Fruit fly (Drosophila melanogaster) whole organism, prepupa: ENCODE data around the gene CG1578.
A peak's percentile ranks its signal among the peaks of the same experiment; 100 is the strongest.

ENCODE experiments used
- Blimp-1 ChIP-seq: fragments of 200-800 bp; sonication (Bioruptor generic); optimal IDR thresholded peaks from 3 replicates; lab custom pipeline; 2017; ENCODE audit warnings: missing biosample characterization, missing genetic modification characterization, mild to moderate bottlenecking, moderate library complexity, missing genetic modification reagents
- CG10631 ChIP-seq: fragments of 200-800 bp; sonication (Bioruptor generic); optimal IDR thresholded peaks from 2 replicates; lab custom pipeline; 2016; ENCODE audit warnings: missing biosample characterization, missing genetic modification characterization
- CG10669 ChIP-seq: fragments of 200-800 bp; sonication (Bioruptor generic); optimal IDR thresholded peaks from 3 replicates; lab custom pipeline; 2018; ENCODE audit warnings: missing biosample characterization, mild to moderate bottlenecking, missing genetic modification characterization, moderate library complexity
- CG11294 ChIP-seq: fragments of 200-800 bp; sonication (Bioruptor generic); IDR thresholded peaks from 2 replicates; pipeline ENCODE4 v1.3.6; 2022; ENCODE audit warnings: missing biosample characterization, missing genetic modification characterization
- CG11762 ChIP-seq: fragments of 200-800 bp; sonication (Bioruptor generic); optimal IDR thresholded peaks from 3 replicates; lab custom pipeline; 2016; ENCODE audit warnings: missing biosample characterization, missing genetic modification characterization; ENCODE audit not compliant: insufficient read depth
- CG11902 ChIP-seq: fragments of 200-800 bp; sonication (Bioruptor generic); optimal IDR thresholded peaks from 3 replicates; lab custom pipeline; 2016; ENCODE audit warnings: missing biosample characterization, missing genetic modification characterization
- CG15336 ChIP-seq: fragments of 200-800 bp; sonication (Bioruptor generic); IDR thresholded peaks from 2 replicates; pipeline ENCODE4 v1.3.6; 2022; ENCODE audit warnings: missing biosample characterization, missing genetic modification characterization
- CG16779 ChIP-seq: fragments of 200-800 bp; sonication (Bioruptor generic); optimal IDR thresholded peaks from 3 replicates; lab custom pipeline; 2017; ENCODE audit warnings: missing biosample characterization, mild to moderate bottlenecking, missing genetic modification characterization
- CG3032 ChIP-seq: fragments of 200-800 bp; optimal IDR thresholded peaks from 2 replicates; lab custom pipeline; 2019; ENCODE audit warnings: missing biosample characterization, mild to moderate bottlenecking, missing genetic modification characterization, moderate library complexity
- CG31627 ChIP-seq: fragments of 200-800 bp; sonication (Bioruptor generic); optimal IDR thresholded peaks from 3 replicates; lab custom pipeline; 2016; ENCODE audit warnings: missing biosample characterization, missing genetic modification characterization
- CG32006 ChIP-seq: fragments of 200-800 bp; sonication (Bioruptor generic); optimal IDR thresholded peaks from 3 replicates; lab custom pipeline; 2017; ENCODE audit warnings: missing biosample characterization, mild to moderate bottlenecking, missing genetic modification characterization
- CG34406 ChIP-seq: fragments of 200-800 bp; sonication (Bioruptor generic); optimal IDR thresholded peaks from 3 replicates; lab custom pipeline; 2016; ENCODE audit warnings: missing biosample characterization, missing genetic modification characterization
- CG3919 ChIP-seq: fragments of 200-800 bp; sonication (Bioruptor generic); optimal IDR thresholded peaks from 3 replicates; lab custom pipeline; 2016; ENCODE audit warnings: missing biosample characterization, missing genetic modification characterization
- CG4318 ChIP-seq: fragments of 200-800 bp; sonication (Bioruptor generic); optimal IDR thresholded peaks from 3 replicates; lab custom pipeline; 2017; ENCODE audit warnings: missing biosample characterization, mild to moderate bottlenecking, missing genetic modification characterization
- CG6163 ChIP-seq: fragments of 200-800 bp; sonication (Bioruptor generic); IDR thresholded peaks from 3 replicates; pipeline ENCODE4 v1.3.6; 2022; ENCODE audit warnings: missing biosample characterization, missing genetic modification characterization
- CG6792 ChIP-seq: fragments of 200-800 bp; sonication (Bioruptor generic); optimal IDR thresholded peaks from 3 replicates; lab custom pipeline; 2016; ENCODE audit warnings: missing biosample characterization, missing genetic modification characterization
- CG6808 ChIP-seq: fragments of 200-800 bp; sonication (Bioruptor generic); optimal IDR thresholded peaks from 3 replicates; lab custom pipeline; 2017; ENCODE audit warnings: missing biosample characterization, missing genetic modification characterization, mild to moderate bottlenecking, moderate library complexity, missing genetic modification reagents
- CG8119 ChIP-seq: fragments of 200-800 bp; sonication (Bioruptor generic); IDR thresholded peaks from 3 replicates; pipeline ENCODE4 v1.3.6; 2022; ENCODE audit warnings: missing biosample characterization, missing genetic modification characterization
- CG8319 ChIP-seq: fragments of 200-800 bp; sonication (Bioruptor generic); optimal IDR thresholded peaks from 3 replicates; lab custom pipeline; 2016; ENCODE audit warnings: missing biosample characterization, missing genetic modification characterization
- CG8632 ChIP-seq: fragments of 200-800 bp; sonication (Bioruptor generic); optimal IDR thresholded peaks from 3 replicates; lab custom pipeline; 2016; ENCODE audit warnings: missing biosample characterization, missing genetic modification characterization
- CG9139 ChIP-seq: fragments of 200-800 bp; sonication (Bioruptor generic); optimal IDR thresholded peaks from 3 replicates; lab custom pipeline; 2017; ENCODE audit warnings: missing biosample characterization, mild to moderate bottlenecking, missing genetic modification characterization
- Eip75B ChIP-seq: fragments of 200-800 bp; sonication (Bioruptor generic); optimal IDR thresholded peaks from 3 replicates; lab custom pipeline; 2016; ENCODE audit warnings: missing biosample characterization, missing genetic modification characterization
- Eip78C ChIP-seq: fragments of 200-800 bp; sonication (Bioruptor generic); peaks from one replicate; lab custom pipeline; 2016; ENCODE audit warnings: missing biosample characterization, missing genetic modification characterization
- Eip93F ChIP-seq: fragments of 200-800 bp; sonication (Bioruptor generic); optimal IDR thresholded peaks from 2 replicates; lab custom pipeline; 2016; ENCODE audit warnings: missing biosample characterization, mild to moderate bottlenecking, missing genetic modification characterization
- Ets21C ChIP-seq: fragments of 200-800 bp; sonication (Bioruptor generic); optimal IDR thresholded peaks from 3 replicates; lab custom pipeline; 2016; ENCODE audit warnings: missing biosample characterization, missing genetic modification characterization
- Ets96B ChIP-seq: fragments of 200-800 bp; optimal IDR thresholded peaks from 2 replicates; lab custom pipeline; 2019; ENCODE audit warnings: missing biosample characterization, mild to moderate bottlenecking, missing genetic modification characterization, moderate library complexity
- Gug ChIP-seq: fragments of 200-800 bp; sonication (Bioruptor generic); IDR thresholded peaks from 2 replicates; pipeline ENCODE4 v1.3.6; 2022; ENCODE audit warnings: missing biosample characterization, missing genetic modification characterization
- Hr39 ChIP-seq: fragments of 200-800 bp; sonication (Bioruptor generic); optimal IDR thresholded peaks from 2 replicates; lab custom pipeline; 2016; ENCODE audit warnings: missing biosample characterization, missing genetic modification characterization
- Lpt ChIP-seq: fragments of 200-800 bp; sonication (Bioruptor generic); optimal IDR thresholded peaks from 3 replicates; lab custom pipeline; 2016; ENCODE audit warnings: missing biosample characterization, missing genetic modification characterization
- OdsH ChIP-seq: fragments of 200-800 bp; sonication (Bioruptor generic); optimal IDR thresholded peaks from 3 replicates; lab custom pipeline; 2016; ENCODE audit warnings: missing biosample characterization, missing genetic modification characterization
- Smox ChIP-seq: fragments of 200-800 bp; sonication (Bioruptor generic); optimal IDR thresholded peaks from 3 replicates; lab custom pipeline; 2016; ENCODE audit warnings: missing biosample characterization, missing genetic modification characterization
- Sox102F ChIP-seq: fragments of 200-800 bp; sonication (Bioruptor generic); optimal IDR thresholded peaks from 2 replicates; lab custom pipeline; 2016; ENCODE audit warnings: missing biosample characterization, mild to moderate bottlenecking, missing genetic modification characterization
- Sox14 ChIP-seq: fragments of 200-800 bp; sonication (Bioruptor generic); optimal IDR thresholded peaks from 3 replicates; lab custom pipeline; 2016; ENCODE audit warnings: missing biosample characterization, missing genetic modification characterization
- achi ChIP-seq: fragments of 200-800 bp; sonication (Bioruptor generic); optimal IDR thresholded peaks from 3 replicates; lab custom pipeline; 2016; ENCODE audit warnings: missing biosample characterization, missing genetic modification characterization
- acj6 ChIP-seq: fragments of 200-800 bp; sonication (Bioruptor generic); optimal IDR thresholded peaks from 3 replicates; lab custom pipeline; 2016; ENCODE audit warnings: missing biosample characterization, missing genetic modification characterization
- cyc ChIP-seq: fragments of 200-800 bp; sonication (Bioruptor generic); optimal IDR thresholded peaks from 3 replicates; lab custom pipeline; 2016; ENCODE audit warnings: missing biosample characterization, missing genetic modification characterization
- dac ChIP-seq: fragments of 200-800 bp; sonication (Bioruptor generic); optimal IDR thresholded peaks from 2 replicates; lab custom pipeline; 2017; ENCODE audit warnings: missing biosample characterization, mild to moderate bottlenecking, missing genetic modification characterization
- esn ChIP-seq: fragments of 200-800 bp; sonication (Bioruptor generic); optimal IDR thresholded peaks from 2 replicates; lab custom pipeline; 2016; ENCODE audit warnings: missing biosample characterization, mild to moderate bottlenecking, missing genetic modification characterization, moderate library complexity
- fd59A ChIP-seq: fragments of 200-800 bp; sonication (Bioruptor generic); optimal IDR thresholded peaks from 2 replicates; lab custom pipeline; 2017; ENCODE audit warnings: missing biosample characterization, mild to moderate bottlenecking, missing genetic modification characterization, missing genetic modification reagents
- fd85E ChIP-seq: fragments of 200-800 bp; sonication (Bioruptor generic); optimal IDR thresholded peaks from 3 replicates; lab custom pipeline; 2016; ENCODE audit warnings: missing biosample characterization, missing genetic modification characterization
- fkh ChIP-seq: fragments of 200-800 bp; sonication (Bioruptor generic); optimal IDR thresholded peaks from 3 replicates; lab custom pipeline; 2017; ENCODE audit warnings: missing biosample characterization, mild to moderate bottlenecking, missing genetic modification characterization, moderate library complexity
- net ChIP-seq: fragments of 200-800 bp; sonication (Bioruptor generic); optimal IDR thresholded peaks from 3 replicates; lab custom pipeline; 2016; ENCODE audit warnings: missing biosample characterization, missing genetic modification characterization
- pdm3 ChIP-seq: fragments of 200-800 bp; sonication (Bioruptor generic); optimal IDR thresholded peaks from 3 replicates; lab custom pipeline; 2016; ENCODE audit warnings: missing biosample characterization, missing genetic modification characterization
- salr ChIP-seq, 2 experiments: fragments of 200-800 bp; sonication (Bioruptor generic); optimal IDR thresholded peaks; 3 replicates each; lab custom pipeline; 2016 to 2018; ENCODE audit warnings: missing biosample characterization in 2 of 2, missing genetic modification characterization in 2 of 2, mild to moderate bottlenecking in 1 of 2
- spab ChIP-seq: fragments of 200-800 bp; sonication (Bioruptor generic); optimal IDR thresholded peaks from 2 replicates; lab custom pipeline; 2017; ENCODE audit warnings: missing biosample characterization, mild to moderate bottlenecking, missing genetic modification characterization, missing genetic modification reagents
- ss ChIP-seq, 2 experiments: fragments of 200-800 bp; sonication (Bioruptor generic); optimal IDR thresholded peaks; 2 replicates in 1 of 2; 3 replicates in 1 of 2; lab custom pipeline; 2017 to 2018; ENCODE audit warnings: mild to moderate bottlenecking in 2 of 2, missing biosample characterization in 2 of 2, missing genetic modification characterization in 2 of 2, moderate library complexity in 1 of 2
- svp ChIP-seq: fragments of 200-800 bp; sonication (Bioruptor generic); peaks from one replicate; lab custom pipeline; 2016; ENCODE audit warnings: missing biosample characterization, missing genetic modification characterization
- topi ChIP-seq: fragments of 200-800 bp; sonication (Bioruptor generic); optimal IDR thresholded peaks from 3 replicates; lab custom pipeline; 2016; ENCODE audit warnings: missing biosample characterization, missing genetic modification characterization

CG1578 gene

DNA sequence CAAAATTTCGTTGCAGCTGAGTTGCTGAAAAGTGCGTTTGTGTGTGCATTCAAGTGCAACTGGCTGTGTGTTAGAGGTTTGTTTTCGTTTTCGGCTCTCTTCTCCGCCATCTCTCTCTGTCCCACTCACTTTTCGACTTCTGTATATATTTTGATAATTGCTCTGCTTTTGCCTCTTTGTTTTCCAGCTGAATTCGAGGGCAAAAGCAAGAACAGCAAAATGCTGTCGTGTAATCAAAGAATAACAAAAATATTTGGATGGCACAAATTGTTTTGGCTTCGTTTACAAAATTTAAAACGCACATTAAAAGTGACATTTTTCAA lies 2.4 kb upstream of the CG1578 start:
- no peak for TF ChIP-seq Eip78C (GFP tag; lab: Kevin White, UChicago)
- TF ChIP-seq CG8119 (GFP tag; lab: Robert Waterston, UW), result no peak
- TF ChIP-seq Smox (GFP tag; lab: Kevin White, UChicago), result no peak
- TF ChIP-seq svp (GFP tag; lab: Kevin White, UChicago), result no peak
- no peak for TF ChIP-seq ss (GFP tag; optimal IDR thresholded peaks at IDR 0.05; lab: Kevin White, UChicago)

DNA sequence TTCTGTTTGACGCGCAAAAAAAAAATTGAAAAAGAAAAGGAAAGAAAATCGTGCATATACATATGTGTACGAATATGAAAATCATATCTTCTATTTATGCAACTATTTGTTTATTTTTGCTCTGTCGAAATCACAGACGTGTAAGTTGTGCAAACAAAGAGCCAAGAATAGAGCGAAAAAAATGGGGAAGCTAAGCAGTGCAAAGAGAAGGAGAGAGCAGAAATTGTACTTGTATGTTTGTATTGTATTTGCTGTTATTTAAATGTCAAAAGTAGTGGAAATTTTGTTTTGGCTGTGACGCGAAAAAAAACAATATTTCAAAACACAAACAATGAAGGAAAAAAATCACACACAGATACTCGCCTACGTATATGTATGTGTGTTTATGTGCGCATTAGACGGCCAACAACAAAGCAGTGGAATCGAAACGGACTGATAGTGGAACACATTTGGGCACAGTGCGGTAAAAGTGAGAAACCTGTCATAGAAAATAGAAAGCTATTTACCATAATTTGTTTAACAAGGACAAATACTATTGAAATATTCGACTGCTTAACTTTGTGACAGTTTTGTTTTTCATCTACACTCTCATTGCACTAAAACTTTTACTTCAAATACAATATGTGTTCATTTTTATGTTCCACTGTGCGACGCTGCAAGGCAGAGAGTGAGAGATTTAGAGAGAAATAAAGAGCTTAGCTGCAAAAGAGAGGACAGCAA lies 1.9 kb upstream of the CG1578 start:
- peak; percentile 68 for TF ChIP-seq fkh (GFP tag; lab: Kevin White, UChicago)
- peak; percentile 87 for TF ChIP-seq cyc
- peak; percentile 87 for TF ChIP-seq CG16779 (tag; lab: Kevin White, UChicago)
- TF ChIP-seq Eip75B, result peak; percentile 94
- peak; percentile 96 for TF ChIP-seq CG6163 (GFP tag; lab: Robert Waterston, UW)
- peak; percentile 93 for TF ChIP-seq acj6 (GFP tag; lab: Kevin White, UChicago)
- TF ChIP-seq net (GFP tag; lab: Kevin White, UChicago), result peak; percentile 95
- peak; percentile 98 for TF ChIP-seq CG8119 (GFP tag; lab: Robert Waterston, UW)
- TF ChIP-seq CG3032 (tag; lab: Kevin White, UChicago), result peak; percentile 82
- peak; percentile 83 for TF ChIP-seq fd59A (GFP tag; lab: Kevin White, UChicago)
- peak; percentile 96 for TF ChIP-seq Sox14
- peak; percentile 66 for TF ChIP-seq fd85E (GFP tag; lab: Kevin White, UChicago)
- TF ChIP-seq Sox102F (GFP tag; lab: Kevin White, UChicago), result peak; percentile 94
- TF ChIP-seq OdsH (GFP tag; lab: Kevin White, UChicago), result peak; percentile 95
- peak; percentile 84 for TF ChIP-seq CG8319 (GFP tag; lab: Kevin White, UChicago)
- TF ChIP-seq Eip93F (GFP tag; lab: Kevin White, UChicago), result peak; percentile 60
- TF ChIP-seq CG15336 (GFP tag; lab: Robert Waterston, UW), result peak; percentile 99
- TF ChIP-seq CG3919 (GFP tag; lab: Kevin White, UChicago), result peak; percentile 93
- peak; percentile 95 for TF ChIP-seq CG4318 (GFP tag; lab: Kevin White, UChicago)
- peak; percentile 89 for TF ChIP-seq CG31627 (GFP tag; lab: Kevin White, UChicago)
- peak; percentile 96 for TF ChIP-seq svp (GFP tag; lab: Kevin White, UChicago)
- peak; percentile 95 for TF ChIP-seq Gug (GFP tag; lab: Robert Waterston, UW)
- TF ChIP-seq CG34406 (GFP tag; lab: Kevin White, UChicago), result peak; percentile 90
- TF ChIP-seq salr (GFP tag; optimal IDR thresholded peaks at IDR 0.05; lab: Kevin White, UChicago), result peak; percentile 67 to 91
- TF ChIP-seq esn (GFP tag; lab: Kevin White, UChicago), result peak; percentile 94
- peak; percentile 90 for TF ChIP-seq Ets96B (tag; lab: Kevin White, UChicago)
- peak; percentile 92 for TF ChIP-seq CG6792
- TF ChIP-seq CG9139 (GFP tag; lab: Kevin White, UChicago), result peak; percentile 48
- TF ChIP-seq CG11294, result peak; percentile 95
- peak; percentile 93 for TF ChIP-seq topi
- TF ChIP-seq pdm3 (GFP tag; lab: Kevin White, UChicago), result peak; percentile 95
- TF ChIP-seq spab, result peak; percentile 77
- peak; percentile 93 for TF ChIP-seq dac (GFP tag; lab: Kevin White, UChicago)
- peak; percentile 68 for TF ChIP-seq CG11902 (GFP tag; lab: Kevin White, UChicago)
- TF ChIP-seq Lpt (GFP tag; lab: Kevin White, UChicago), result peak; percentile 96
- peak; percentile 77 for TF ChIP-seq CG6808 (GFP tag; lab: Kevin White, UChicago)
- TF ChIP-seq CG11762, result peak; percentile 94
- TF ChIP-seq CG10631, result peak; percentile 92
- TF ChIP-seq Blimp-1 (GFP tag; lab: Kevin White, UChicago), result peak; percentile 59
- TF ChIP-seq CG10669 (GFP tag; lab: Kevin White, UChicago), result peak; percentile 89
- peak; percentile 70 to 83 for TF ChIP-seq ss (GFP tag; optimal IDR thresholded peaks at IDR 0.05; lab: Kevin White, UChicago)
- TF ChIP-seq CG8632 (GFP tag; lab: Kevin White, UChicago), result peak; percentile 88
- peak; percentile 91 for TF ChIP-seq Hr39 (GFP tag; lab: Kevin White, UChicago)
- peak; percentile 85 for TF ChIP-seq Ets21C (GFP tag; lab: Kevin White, UChicago)
- TF ChIP-seq CG32006 (GFP tag; lab: Kevin White, UChicago), result peak; percentile 97
- TF ChIP-seq achi, result peak; percentile 95
